Worm (Caenorhabditis elegans): ENCODE results near the gene R160.6.

DNA sequence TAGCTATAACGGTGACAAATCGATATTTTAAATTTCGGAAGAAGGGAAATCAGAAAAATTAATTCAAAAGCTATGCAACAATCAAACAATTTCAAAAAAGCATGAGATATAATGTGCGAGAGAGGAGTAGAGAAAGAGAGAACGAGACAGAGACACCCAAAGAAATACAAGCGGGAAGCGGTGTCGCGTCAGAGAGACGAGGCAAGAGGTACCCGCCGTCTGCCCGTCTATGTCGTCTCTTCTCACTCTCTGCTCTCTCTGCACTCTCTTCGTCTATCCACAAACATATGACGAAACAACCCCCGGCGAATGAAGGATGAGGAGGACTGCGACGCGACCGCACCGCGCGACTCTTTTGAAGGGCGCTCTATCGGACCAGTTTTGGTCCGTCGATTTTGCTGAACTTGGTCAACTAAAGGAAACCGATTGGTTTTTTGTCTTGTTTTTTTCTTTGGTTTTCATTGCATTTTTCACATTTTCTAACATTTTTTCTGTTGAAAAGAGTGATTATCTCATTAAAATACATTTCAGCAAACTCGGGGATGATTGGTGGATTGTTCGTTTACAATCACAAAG lies 15.9 kb upstream of the R160.6 start, which contains the start of gene dpy-23:
- TF ChIP-seq zfp-3 (GFP tag; conservative IDR thresholded peaks at IDR 0.05), result peak; percentile 67; the same call in 1 of the 2 replicates
- no peak for TF ChIP-seq Y75B8A.6 (GFP tag; IDR thresholded peaks at IDR 0.05)
- no peak for TF ChIP-seq tag-97 (GFP tag; IDR thresholded peaks at IDR 0.05)
- peak; percentile 95 for TF ChIP-seq nhr-6 (tag; optimal IDR thresholded peaks at IDR 0.05)
- no peak for TF ChIP-seq F49E8.2 (tag; optimal IDR thresholded peaks at IDR 0.05; ENCODE audit: borderline replicate concordance)
- peak; percentile 80 to 89 for TF ChIP-seq lsy-2 (tag; optimal IDR thresholded peaks at IDR 0.05)
- peak; percentile 85 for TF ChIP-seq nhr-10 (tag; optimal IDR thresholded peaks at IDR 0.05)
- peak; percentile 90 for TF ChIP-seq nhr-25 (tag; optimal IDR thresholded peaks at IDR 0.05; ENCODE audit: borderline replicate concordance, insufficient read depth)
- TF ChIP-seq arid-1 (GFP tag; conservative IDR thresholded peaks at IDR 0.05), result peak; percentile 90
- no peak for TF ChIP-seq ceh-62 (tag; optimal IDR thresholded peaks at IDR 0.05)
- TF ChIP-seq dmd-6 (GFP tag; IDR thresholded peaks at IDR 0.05), result peak; percentile 90

Data from whole organism, L4 larva.